Worm (Caenorhabditis elegans) whole organism, young adult: ENCODE measurements around the gene Y39G8B.7.

Source experiments
- B0035.1 ChIP-seq: sonication (generic microtip); optimal IDR thresholded peaks from 2 replicates; lab custom pipeline; 2016; ENCODE audit warnings: missing genetic modification characterization, mild to moderate bottlenecking, missing compliant biosample characterization, missing genotype, missing genetic modification reagents
- B0261.1 ChIP-seq: sonication (generic microtip); optimal IDR thresholded peaks from 2 replicates; lab custom pipeline; 2016; ENCODE audit warnings: mild to moderate bottlenecking, missing genetic modification characterization, moderate library complexity, missing compliant biosample characterization
- B0336.3 ChIP-seq: fragments of 200-800 bp; sonication (Bioruptor generic); IDR thresholded peaks from 2 replicates; pipeline ENCODE4 v1.3.6; 2022; ENCODE audit warnings: missing genetic modification characterization, missing compliant biosample characterization
- F10E7.11 ChIP-seq: sonication (generic microtip); optimal IDR thresholded peaks from 2 replicates; lab custom pipeline; 2017; ENCODE audit warnings: mild to moderate bottlenecking, missing genetic modification characterization, moderate library complexity, missing compliant biosample characterization
- F33H1.4 ChIP-seq: fragments of 200-800 bp; sonication (Bioruptor generic); IDR thresholded peaks from 2 replicates; pipeline ENCODE4 v1.3.6; 2022; ENCODE audit warnings: missing genetic modification reagents, missing genetic modification characterization, missing compliant biosample characterization
- F52B5.7 ChIP-seq: sonication (generic microtip); optimal IDR thresholded peaks from 2 replicates; lab custom pipeline; 2016; ENCODE audit warnings: mild to moderate bottlenecking, missing genetic modification characterization, missing compliant biosample characterization
- F57A8.1 ChIP-seq: fragments of 200-800 bp; sonication (Bioruptor generic); optimal IDR thresholded peaks from 2 replicates; lab custom pipeline; 2018; ENCODE audit warnings: mild to moderate bottlenecking, missing genetic modification characterization, moderate library complexity, missing compliant biosample characterization
- T07F8.4 ChIP-seq: sonication (generic microtip); optimal IDR thresholded peaks from 2 replicates; lab custom pipeline; 2016; ENCODE audit warnings: mild to moderate bottlenecking, missing genetic modification characterization, moderate library complexity, missing compliant biosample characterization
- Y67H2A.10 ChIP-seq: fragments of 200-800 bp; sonication (Bioruptor generic); conservative IDR thresholded peaks from 2 replicates; pipeline ENCODE4 v1.3.6; 2022; ENCODE audit warnings: missing genetic modification reagents, missing genetic modification characterization, missing compliant biosample characterization
- aptf-3 ChIP-seq: fragments of 200-800 bp; sonication (Bioruptor generic); IDR thresholded peaks from 2 replicates; pipeline ENCODE4 v1.3.6; 2022; ENCODE audit warnings: missing genetic modification characterization, missing compliant biosample characterization
- atf-7 ChIP-seq: sonication (generic microtip); optimal IDR thresholded peaks from 2 replicates; lab custom pipeline; 2017; ENCODE audit warnings: mild to moderate bottlenecking, missing genetic modification characterization, missing compliant biosample characterization
- attf-3 ChIP-seq: fragments of 200-800 bp; sonication (Bioruptor generic); conservative IDR thresholded peaks from 2 replicates; pipeline ENCODE4 v1.3.6; 2022; ENCODE audit warnings: missing genetic modification reagents, missing genetic modification characterization, missing compliant biosample characterization
- attf-6 ChIP-seq: fragments of 200-800 bp; sonication (Bioruptor generic); IDR thresholded peaks from 2 replicates; pipeline ENCODE4 v1.3.6; 2022; ENCODE audit warnings: missing genetic modification reagents, missing genetic modification characterization, missing compliant biosample characterization
- bed-1 ChIP-seq: fragments of 200-800 bp; sonication (Bioruptor generic); IDR thresholded peaks from 2 replicates; pipeline ENCODE4 v1.3.6; 2022; ENCODE audit warnings: missing genetic modification reagents, missing genetic modification characterization, missing compliant biosample characterization
- bed-2 ChIP-seq: fragments of 200-800 bp; sonication (Bioruptor generic); IDR thresholded peaks from 2 replicates; pipeline ENCODE4 v1.3.6; 2022; ENCODE audit warnings: missing genetic modification reagents, missing genetic modification characterization, missing compliant biosample characterization
- ccch-3 ChIP-seq: fragments of 200-800 bp; sonication (Bioruptor generic); optimal IDR thresholded peaks from 2 replicates; lab custom pipeline; 2018; ENCODE audit warnings: mild to moderate bottlenecking, missing genetic modification characterization, missing compliant biosample characterization
- ceh-100 ChIP-seq: fragments of 200-800 bp; sonication (Bioruptor generic); IDR thresholded peaks from 2 replicates; pipeline ENCODE4 v1.3.6; 2022; ENCODE audit warnings: missing genetic modification reagents, missing genetic modification characterization, missing compliant biosample characterization
- ceh-58 ChIP-seq: fragments of 200-800 bp; sonication (Bioruptor generic); IDR thresholded peaks from 2 replicates; pipeline ENCODE4 v1.3.6; 2022; ENCODE audit warnings: missing genetic modification characterization, missing compliant biosample characterization
- chd-7 ChIP-seq: sonication (generic microtip); optimal IDR thresholded peaks from 2 replicates; lab custom pipeline; 2016; ENCODE audit warnings: mild to moderate bottlenecking, missing genetic modification characterization, moderate library complexity, missing compliant biosample characterization
- ekl-4 ChIP-seq: fragments of 200-800 bp; sonication (Bioruptor generic); IDR thresholded peaks from 2 replicates; pipeline ENCODE4 v1.3.6; 2022; ENCODE audit warnings: missing genetic modification reagents, missing genetic modification characterization, missing compliant biosample characterization
- gei-17 ChIP-seq: fragments of 200-800 bp; sonication (Bioruptor generic); optimal IDR thresholded peaks from 2 replicates; lab custom pipeline; 2018; ENCODE audit warnings: mild to moderate bottlenecking, missing genetic modification characterization, missing compliant biosample characterization
- hmg-1.2 ChIP-seq: fragments of 200-800 bp; sonication (Bioruptor generic); IDR thresholded peaks from 2 replicates; pipeline ENCODE4 v1.3.6; 2022; ENCODE audit warnings: missing genetic modification reagents, missing genetic modification characterization, missing compliant biosample characterization
- lag-1 ChIP-seq: fragments of 200-800 bp; sonication (Bioruptor generic); IDR thresholded peaks from 2 replicates; pipeline ENCODE4 v1.3.6; 2022; ENCODE audit warnings: missing genetic modification reagents, missing genetic modification characterization, missing compliant biosample characterization
- nhr-27 ChIP-seq: fragments of 200-800 bp; sonication (Bioruptor generic); optimal IDR thresholded peaks from 2 replicates; lab custom pipeline; 2018; ENCODE audit warnings: mild to moderate bottlenecking, missing genetic modification characterization, moderate library complexity, missing compliant biosample characterization
- nhr-80 ChIP-seq: sonication (generic microtip); optimal IDR thresholded peaks from 2 replicates; lab custom pipeline; 2016; ENCODE audit warnings: missing genetic modification characterization, missing compliant biosample characterization
- pha-4 ChIP-seq: fragments of 150-350 bp; sonication (generic microtip); optimal IDR thresholded peaks from 2 replicates; lab custom pipeline; 2014; ENCODE audit warnings: missing biosample characterization, missing genetic modification reagents, missing genetic modification characterization
- rpc-1 ChIP-seq, 2 experiments: fragments of 150-350 bp in 1 of 2; sonication (generic microtip) in 1 of 2; optimal IDR thresholded peaks; 2 replicates each; lab custom pipeline; 2014 to 2018; ENCODE audit warnings: missing biosample characterization in 1 of 2, missing genetic modification characterization in 1 of 2, missing genetic modification reagents in 1 of 2, missing genotype in 1 of 2
- snpc-4 ChIP-seq, 5 experiments: fragments of 150-350 bp in 1 of 5; sonication (generic microtip) in 4 of 5; optimal IDR thresholded peaks; 2 replicates each; lab custom pipeline; 2014 to 2018; ENCODE audit warnings: missing genetic modification characterization in 5 of 5, missing biosample characterization in 3 of 5, antibody characterized with exemption in 2 of 5, mild to moderate bottlenecking in 2 of 5, missing compliant biosample characterization in 2 of 5, missing genotype in 2 of 5, moderate library complexity in 2 of 5, missing genetic modification reagents in 1 of 5
- tbx-9 ChIP-seq: sonication (generic microtip); optimal IDR thresholded peaks from 2 replicates; lab custom pipeline; 2016; ENCODE audit warnings: borderline replicate concordance, missing genetic modification characterization, inconsistent platforms, missing compliant biosample characterization
- tlf-1 ChIP-seq: fragments of 200-800 bp; sonication (Bioruptor generic); optimal IDR thresholded peaks from 2 replicates; lab custom pipeline; 2018; ENCODE audit warnings: mild to moderate bottlenecking, missing genetic modification characterization, missing compliant biosample characterization
- unc-62 ChIP-seq: fragments of 150-350 bp; optimal IDR thresholded peaks from 2 replicates; lab custom pipeline; 2014; ENCODE audit warnings: missing biosample characterization, missing genetic modification reagents, missing genetic modification characterization
- ztf-18 ChIP-seq: sonication (generic microtip); optimal IDR thresholded peaks from 2 replicates; lab custom pipeline; 2016; ENCODE audit warnings: missing genotype, mild to moderate bottlenecking, missing genetic modification characterization, missing compliant biosample characterization

Gene Y39G8B.7

DNA sequence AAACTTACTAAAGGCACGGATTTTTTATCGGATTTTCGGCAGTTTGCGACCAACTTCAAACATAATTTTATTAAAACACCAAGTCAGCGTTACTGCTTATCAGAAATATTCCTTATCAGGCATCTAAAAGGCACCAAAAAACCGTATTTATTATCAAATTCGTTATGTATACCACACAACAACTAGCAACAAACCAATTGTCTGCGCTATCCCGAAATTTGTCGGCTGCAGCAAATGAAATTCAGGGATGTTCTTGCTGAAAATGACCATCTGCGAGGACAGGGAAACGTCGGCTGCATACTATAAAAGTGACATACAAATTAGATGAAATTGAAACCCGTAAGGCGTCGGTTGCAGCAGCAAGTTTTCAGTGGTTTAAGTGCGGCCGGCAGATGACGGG is 3.2 kb upstream of the Y39G8B.7 start:
- TF ChIP-seq gei-17 (GFP tag; lab: Kevin White, UChicago) (no peak), snpc-4 (GFP tag; optimal IDR thresholded peaks at IDR 0.05; lab: Kevin White, UChicago) (no peak), snpc-4 (tag; optimal IDR thresholded peaks at IDR 0.05; lab: Kevin White, UChicago) (peak in 2 of 4 experiments; percentile 48 to 76), nhr-80 (tag; lab: Kevin White, UChicago) (peak; percentile 20)
- TF ChIP-seq, all 124 proteins: peak for 2

- TF ChIP-seq ceh-100 (GFP tag; lab: Robert Waterston, UW): no peak
- no peak for TF ChIP-seq chd-7 (tag; lab: Kevin White, UChicago)
- no peak for TF ChIP-seq pha-4
- TF ChIP-seq attf-3 (GFP tag; lab: Robert Waterston, UW): no peak
- no peak for TF ChIP-seq aptf-3 (GFP tag; lab: Robert Waterston, UW)
- TF ChIP-seq ztf-18 (tag; lab: Kevin White, UChicago): no peak
- TF ChIP-seq T07F8.4 (tag; lab: Kevin White, UChicago): no peak
- TF ChIP-seq bed-2 (GFP tag; lab: Robert Waterston, UW): no peak
- TF ChIP-seq nhr-27 (tag; lab: Kevin White, UChicago): no peak
- TF ChIP-seq hmg-1.2 (GFP tag; lab: Robert Waterston, UW): no peak
- no peak for TF ChIP-seq B0035.1 (tag; lab: Kevin White, UChicago)
- TF ChIP-seq tbx-9: no peak
- TF ChIP-seq F57A8.1 (GFP tag; lab: Kevin White, UChicago): no peak
- no peak for TF ChIP-seq Y67H2A.10
- TF ChIP-seq B0261.1 (tag; lab: Kevin White, UChicago): no peak
- TF ChIP-seq atf-7: no peak
- no peak for TF ChIP-seq F52B5.7 (tag; lab: Kevin White, UChicago)
Observed at ce11 chrII:13997477-13997876, 2.6 kb upstream of the Y39G8B.7 start, which contains the start of gene F01D5.1. F01D5.1 (minus strand) TSS chrII:13997581.

- TF ChIP-seq nhr-80 (tag; lab: Kevin White, UChicago) (no peak), ekl-4 (GFP tag; lab: Robert Waterston, UW) (no peak), attf-6 (GFP tag; lab: Robert Waterston, UW) (no peak)
Observed at ce11 chrII:13991741-13992140, 3.1 kb downstream of the Y39G8B.7 start, which contains the start of gene Y39G8B.5. Y39G8B.5 (minus strand) TSS chrII:13991841.

ce11 chrII:13984551-13984950 is 10.3 kb downstream of the Y39G8B.7 start, which contains the start of gene sre-47:
sre-47 (minus strand) TSS chrII:13984651.
- TF ChIP-seq ceh-58: no peak
- no peak for TF ChIP-seq F33H1.4 (GFP tag; lab: Robert Waterston, UW)
- no peak for TF ChIP-seq tlf-1 (GFP tag; lab: Kevin White, UChicago)
- TF ChIP-seq ccch-3 (GFP tag; lab: Kevin White, UChicago): no peak
- TF ChIP-seq B0035.1 (tag; lab: Kevin White, UChicago): no peak
- no peak for TF ChIP-seq pha-4
- TF ChIP-seq lag-1 (GFP tag; lab: Robert Waterston, UW): no peak
- TF ChIP-seq bed-1 (GFP tag; lab: Robert Waterston, UW): no peak
- no peak for TF ChIP-seq unc-62 (GFP tag; lab: Kevin White, UChicago)
- no peak for TF ChIP-seq F10E7.11 (tag; lab: Kevin White, UChicago)
- TF ChIP-seq B0336.3 (GFP tag; lab: Robert Waterston, UW): no peak
- no peak for TF ChIP-seq rpc-1 (optimal IDR thresholded peaks at IDR 0.05; lab: Kevin White, UChicago)
- TF ChIP-seq rpc-1 (tag; optimal IDR thresholded peaks at IDR 0.05; lab: Kevin White, UChicago): no peak
